Fruit fly (Drosophila melanogaster): Measurements from ENCODE around the gene CG33333.

The CG33333 gene

dm6 chr3R:17385329-17386019 lies 31.8 kb upstream of the CG33333 start (continued):
- TF ChIP-seq CG16815 (GFP tag; optimal IDR thresholded peaks at IDR 0.05) (no peak), jumu (GFP tag; optimal IDR thresholded peaks at IDR 0.05) (peak; percentile 67), ase (GFP tag; IDR thresholded peaks at IDR 0.05) (no peak), CG5953 (GFP tag; IDR thresholded peaks at IDR 0.05) (no peak), so (GFP tag; IDR thresholded peaks at IDR 0.05) (no peak), Atf-2 (GFP tag; optimal IDR thresholded peaks at IDR 0.05) (peak; percentile 34), hkb (optimal IDR thresholded peaks at IDR 0.05) (peak; percentile 43), hkb (GFP tag; IDR thresholded peaks at IDR 0.05) (peak; percentile 52; the same call in 1 of the 2 replicates), kay (GFP tag; optimal IDR thresholded peaks at IDR 0.05) (peak; percentile 28), CG7372 (GFP tag; IDR thresholded peaks at IDR 0.05) (peak; percentile 31; the same call in 1 of the 2 replicates), CG9437 (GFP tag; optimal IDR thresholded peaks at IDR 0.05) (peak; percentile 55), CG2129 (GFP tag; IDR thresholded peaks at IDR 0.05; ENCODE audit: partially characterized antibody) (no peak), CG7839 (tag; optimal IDR thresholded peaks at IDR 0.05) (peak; percentile 48), CG30403 (GFP tag; optimal IDR thresholded peaks at IDR 0.05) (peak; percentile 61), sens-2 (GFP tag; IDR thresholded peaks at IDR 0.05) (no peak), chn (GFP tag; optimal IDR thresholded peaks at IDR 0.05) (peak; percentile 66), sens (GFP tag) (peak; percentile 90), jing (GFP tag; optimal IDR thresholded peaks at IDR 0.05) (peak; percentile 23), NC2α (GFP tag; optimal IDR thresholded peaks at IDR 0.05) (no peak), vfl (GFP tag; optimal IDR thresholded peaks at IDR 0.05) (peak; percentile 57), CG18476 (GFP tag; optimal IDR thresholded peaks at IDR 0.05) (no peak), CG12155 (GFP tag; optimal IDR thresholded peaks at IDR 0.05) (peak; percentile 55), Hand (GFP tag; optimal IDR thresholded peaks at IDR 0.05) (peak; percentile 17), eve (GFP tag; optimal IDR thresholded peaks at IDR 0.05) (peak in 1 of 2 experiments; percentile 87), Side (GFP tag; optimal IDR thresholded peaks at IDR 0.05) (peak; percentile 65), abd-A (tag; optimal IDR thresholded peaks at IDR 0.05) (peak; percentile 28), fru (optimal IDR thresholded peaks at IDR 0.05) (no peak), CG12769 (tag; optimal IDR thresholded peaks at IDR 0.05) (peak; percentile 64), CG14860 (GFP tag; IDR thresholded peaks at IDR 0.05; ENCODE audit: partially characterized antibody) (no peak), CG4854 (GFP tag; optimal IDR thresholded peaks at IDR 0.05) (peak; percentile 19), stc (GFP tag; IDR thresholded peaks at IDR 0.05) (0 out of 2 replicates have a peak, but pooled peaks have one; percentile 15), CG15514 (GFP tag; optimal IDR thresholded peaks at IDR 0.05) (peak; percentile 91), bbx (GFP tag; IDR thresholded peaks at IDR 0.05; ENCODE audit: partially characterized antibody) (peak; percentile 29; the same call in 1 of the 2 replicates), CG42726 (GFP tag; IDR thresholded peaks at IDR 0.05; ENCODE audit: partially characterized antibody) (no peak), HLHmδ (GFP tag; optimal IDR thresholded peaks at IDR 0.05) (peak; percentile 31), CG6175 (GFP tag; IDR thresholded peaks at IDR 0.05) (no peak), yki (optimal IDR thresholded peaks at IDR 0.05) (no peak), Oaz (GFP tag; IDR thresholded peaks at IDR 0.05) (peak; percentile 65), dmrt11E (tag; optimal IDR thresholded peaks at IDR 0.05) (peak; percentile 16), CG17829 (tag; optimal IDR thresholded peaks at IDR 0.05) (peak; percentile 56), bcd (GFP tag; optimal IDR thresholded peaks at IDR 0.05) (peak; percentile 50), CG6272 (GFP tag; IDR thresholded peaks at IDR 0.05) (no peak), dati (GFP tag; IDR thresholded peaks at IDR 0.05) (no peak; the same call in 1 of the 2 replicates), lola (GFP tag; optimal IDR thresholded peaks at IDR 0.05) (no peak), p53 (GFP tag; optimal IDR thresholded peaks at IDR 0.05) (peak; percentile 40), CG16863 (GFP tag; optimal IDR thresholded peaks at IDR 0.05) (peak; percentile 46), CG1647 (GFP tag; optimal IDR thresholded peaks at IDR 0.05) (peak; percentile 64), Sox102F (GFP tag; optimal IDR thresholded peaks at IDR 0.05) (peak; percentile 44), CG43689 (GFP tag; IDR thresholded peaks at IDR 0.05) (no peak), Antp (GFP tag; optimal IDR thresholded peaks at IDR 0.05) (peak; percentile 85), CG2678 (tag; optimal IDR thresholded peaks at IDR 0.05) (peak; percentile 73)

All from whole organism, embryonic.